Fruit fly (Drosophila melanogaster) whole organism, prepupa: Measurements from ENCODE around the gene Pdss2.

Experiments
- Blimp-1 ChIP-seq: fragments of 200-800 bp; sonication (Bioruptor generic); optimal IDR thresholded peaks from 3 replicates; lab custom pipeline; 2017; ENCODE audit warnings: missing biosample characterization, missing genetic modification characterization, mild to moderate bottlenecking, moderate library complexity, missing genetic modification reagents
- CG10631 ChIP-seq: fragments of 200-800 bp; sonication (Bioruptor generic); optimal IDR thresholded peaks from 2 replicates; lab custom pipeline; 2016; ENCODE audit warnings: missing biosample characterization, missing genetic modification characterization
- CG10669 ChIP-seq: fragments of 200-800 bp; sonication (Bioruptor generic); optimal IDR thresholded peaks from 3 replicates; lab custom pipeline; 2018; ENCODE audit warnings: missing biosample characterization, mild to moderate bottlenecking, missing genetic modification characterization, moderate library complexity
- CG11902 ChIP-seq: fragments of 200-800 bp; sonication (Bioruptor generic); optimal IDR thresholded peaks from 3 replicates; lab custom pipeline; 2016; ENCODE audit warnings: missing biosample characterization, missing genetic modification characterization
- CG1621 ChIP-seq: fragments of 200-800 bp; sonication (Bioruptor generic); optimal IDR thresholded peaks from 3 replicates; lab custom pipeline; 2018; ENCODE audit warnings: missing biosample characterization, mild to moderate bottlenecking, missing genetic modification characterization
- CG16779 ChIP-seq: fragments of 200-800 bp; sonication (Bioruptor generic); optimal IDR thresholded peaks from 3 replicates; lab custom pipeline; 2017; ENCODE audit warnings: missing biosample characterization, mild to moderate bottlenecking, missing genetic modification characterization
- CG3032 ChIP-seq: fragments of 200-800 bp; optimal IDR thresholded peaks from 2 replicates; lab custom pipeline; 2019; ENCODE audit warnings: missing biosample characterization, mild to moderate bottlenecking, missing genetic modification characterization, moderate library complexity
- CG31627 ChIP-seq: fragments of 200-800 bp; sonication (Bioruptor generic); optimal IDR thresholded peaks from 3 replicates; lab custom pipeline; 2016; ENCODE audit warnings: missing biosample characterization, missing genetic modification characterization
- CG32006 ChIP-seq: fragments of 200-800 bp; sonication (Bioruptor generic); optimal IDR thresholded peaks from 3 replicates; lab custom pipeline; 2017; ENCODE audit warnings: missing biosample characterization, mild to moderate bottlenecking, missing genetic modification characterization
- CG34406 ChIP-seq: fragments of 200-800 bp; sonication (Bioruptor generic); optimal IDR thresholded peaks from 3 replicates; lab custom pipeline; 2016; ENCODE audit warnings: missing biosample characterization, missing genetic modification characterization
- CG3919 ChIP-seq: fragments of 200-800 bp; sonication (Bioruptor generic); optimal IDR thresholded peaks from 3 replicates; lab custom pipeline; 2016; ENCODE audit warnings: missing biosample characterization, missing genetic modification characterization
- CG4318 ChIP-seq: fragments of 200-800 bp; sonication (Bioruptor generic); optimal IDR thresholded peaks from 3 replicates; lab custom pipeline; 2017; ENCODE audit warnings: missing biosample characterization, mild to moderate bottlenecking, missing genetic modification characterization
- CG6163 ChIP-seq: fragments of 200-800 bp; sonication (Bioruptor generic); IDR thresholded peaks from 3 replicates; pipeline ENCODE4 v1.3.6; 2022; ENCODE audit warnings: missing biosample characterization, missing genetic modification characterization
- CG6276 ChIP-seq: fragments of 200-800 bp; sonication (Bioruptor generic); optimal IDR thresholded peaks from 2 replicates; lab custom pipeline; 2017; ENCODE audit warnings: missing biosample characterization, mild to moderate bottlenecking, missing genetic modification characterization
- CG6792 ChIP-seq: fragments of 200-800 bp; sonication (Bioruptor generic); optimal IDR thresholded peaks from 3 replicates; lab custom pipeline; 2016; ENCODE audit warnings: missing biosample characterization, missing genetic modification characterization
- CG6808 ChIP-seq: fragments of 200-800 bp; sonication (Bioruptor generic); optimal IDR thresholded peaks from 3 replicates; lab custom pipeline; 2017; ENCODE audit warnings: missing biosample characterization, missing genetic modification characterization, mild to moderate bottlenecking, moderate library complexity, missing genetic modification reagents
- CG6854 ChIP-seq: fragments of 200-800 bp; sonication (Bioruptor generic); optimal IDR thresholded peaks from 2 replicates; lab custom pipeline; 2017; ENCODE audit warnings: missing biosample characterization, mild to moderate bottlenecking, missing genetic modification characterization
- CG8119 ChIP-seq: fragments of 200-800 bp; sonication (Bioruptor generic); IDR thresholded peaks from 3 replicates; pipeline ENCODE4 v1.3.6; 2022; ENCODE audit warnings: missing biosample characterization, missing genetic modification characterization
- CG8632 ChIP-seq: fragments of 200-800 bp; sonication (Bioruptor generic); optimal IDR thresholded peaks from 3 replicates; lab custom pipeline; 2016; ENCODE audit warnings: missing biosample characterization, missing genetic modification characterization
- CG9139 ChIP-seq: fragments of 200-800 bp; sonication (Bioruptor generic); optimal IDR thresholded peaks from 3 replicates; lab custom pipeline; 2017; ENCODE audit warnings: missing biosample characterization, mild to moderate bottlenecking, missing genetic modification characterization
- Eip75B ChIP-seq: fragments of 200-800 bp; sonication (Bioruptor generic); optimal IDR thresholded peaks from 3 replicates; lab custom pipeline; 2016; ENCODE audit warnings: missing biosample characterization, missing genetic modification characterization
- Eip78C ChIP-seq: fragments of 200-800 bp; sonication (Bioruptor generic); peaks from one replicate; lab custom pipeline; 2016; ENCODE audit warnings: missing biosample characterization, missing genetic modification characterization
- Eip93F ChIP-seq: fragments of 200-800 bp; sonication (Bioruptor generic); optimal IDR thresholded peaks from 2 replicates; lab custom pipeline; 2016; ENCODE audit warnings: missing biosample characterization, mild to moderate bottlenecking, missing genetic modification characterization
- Ets96B ChIP-seq: fragments of 200-800 bp; optimal IDR thresholded peaks from 2 replicates; lab custom pipeline; 2019; ENCODE audit warnings: missing biosample characterization, mild to moderate bottlenecking, missing genetic modification characterization, moderate library complexity
- Gug ChIP-seq: fragments of 200-800 bp; sonication (Bioruptor generic); IDR thresholded peaks from 2 replicates; pipeline ENCODE4 v1.3.6; 2022; ENCODE audit warnings: missing biosample characterization, missing genetic modification characterization
- Hr38 ChIP-seq: sonication (Bioruptor generic); optimal IDR thresholded peaks from 2 replicates; lab custom pipeline; 2016; ENCODE audit warnings: missing biosample characterization, missing genetic modification characterization
- Hr39 ChIP-seq: fragments of 200-800 bp; sonication (Bioruptor generic); optimal IDR thresholded peaks from 2 replicates; lab custom pipeline; 2016; ENCODE audit warnings: missing biosample characterization, missing genetic modification characterization
- Hr4 ChIP-seq: fragments of 200-800 bp; sonication (Bioruptor generic); optimal IDR thresholded peaks from 3 replicates; lab custom pipeline; 2016; ENCODE audit warnings: missing biosample characterization, missing genetic modification characterization
- Lpt ChIP-seq: fragments of 200-800 bp; sonication (Bioruptor generic); optimal IDR thresholded peaks from 3 replicates; lab custom pipeline; 2016; ENCODE audit warnings: missing biosample characterization, missing genetic modification characterization
- Met ChIP-seq: fragments of 200-800 bp; sonication (Bioruptor generic); optimal IDR thresholded peaks from 3 replicates; lab custom pipeline; 2016; ENCODE audit warnings: missing biosample characterization, missing genetic modification characterization
- Sox102F ChIP-seq: fragments of 200-800 bp; sonication (Bioruptor generic); optimal IDR thresholded peaks from 2 replicates; lab custom pipeline; 2016; ENCODE audit warnings: missing biosample characterization, mild to moderate bottlenecking, missing genetic modification characterization
- Sox14 ChIP-seq: fragments of 200-800 bp; sonication (Bioruptor generic); optimal IDR thresholded peaks from 3 replicates; lab custom pipeline; 2016; ENCODE audit warnings: missing biosample characterization, missing genetic modification characterization
- achi ChIP-seq: fragments of 200-800 bp; sonication (Bioruptor generic); optimal IDR thresholded peaks from 3 replicates; lab custom pipeline; 2016; ENCODE audit warnings: missing biosample characterization, missing genetic modification characterization
- acj6 ChIP-seq: fragments of 200-800 bp; sonication (Bioruptor generic); optimal IDR thresholded peaks from 3 replicates; lab custom pipeline; 2016; ENCODE audit warnings: missing biosample characterization, missing genetic modification characterization
- dac ChIP-seq: fragments of 200-800 bp; sonication (Bioruptor generic); optimal IDR thresholded peaks from 2 replicates; lab custom pipeline; 2017; ENCODE audit warnings: missing biosample characterization, mild to moderate bottlenecking, missing genetic modification characterization
- fd59A ChIP-seq: fragments of 200-800 bp; sonication (Bioruptor generic); optimal IDR thresholded peaks from 2 replicates; lab custom pipeline; 2017; ENCODE audit warnings: missing biosample characterization, mild to moderate bottlenecking, missing genetic modification characterization, missing genetic modification reagents
- fkh ChIP-seq: fragments of 200-800 bp; sonication (Bioruptor generic); optimal IDR thresholded peaks from 3 replicates; lab custom pipeline; 2017; ENCODE audit warnings: missing biosample characterization, mild to moderate bottlenecking, missing genetic modification characterization, moderate library complexity
- lz ChIP-seq: fragments of 200-800 bp; sonication (Bioruptor generic); optimal IDR thresholded peaks from 3 replicates; lab custom pipeline; 2016; ENCODE audit warnings: missing biosample characterization, missing genetic modification characterization
- net ChIP-seq: fragments of 200-800 bp; sonication (Bioruptor generic); optimal IDR thresholded peaks from 3 replicates; lab custom pipeline; 2016; ENCODE audit warnings: missing biosample characterization, missing genetic modification characterization
- pdm3 ChIP-seq: fragments of 200-800 bp; sonication (Bioruptor generic); optimal IDR thresholded peaks from 3 replicates; lab custom pipeline; 2016; ENCODE audit warnings: missing biosample characterization, missing genetic modification characterization
- salr ChIP-seq, 2 experiments: fragments of 200-800 bp; sonication (Bioruptor generic); optimal IDR thresholded peaks; 3 replicates each; lab custom pipeline; 2016 to 2018; ENCODE audit warnings: missing biosample characterization in 2 of 2, missing genetic modification characterization in 2 of 2, mild to moderate bottlenecking in 1 of 2
- spab ChIP-seq: fragments of 200-800 bp; sonication (Bioruptor generic); optimal IDR thresholded peaks from 2 replicates; lab custom pipeline; 2017; ENCODE audit warnings: missing biosample characterization, mild to moderate bottlenecking, missing genetic modification characterization, missing genetic modification reagents
- svp ChIP-seq: fragments of 200-800 bp; sonication (Bioruptor generic); peaks from one replicate; lab custom pipeline; 2016; ENCODE audit warnings: missing biosample characterization, missing genetic modification characterization
- topi ChIP-seq: fragments of 200-800 bp; sonication (Bioruptor generic); optimal IDR thresholded peaks from 3 replicates; lab custom pipeline; 2016; ENCODE audit warnings: missing biosample characterization, missing genetic modification characterization
- vri ChIP-seq: fragments of 200-800 bp; sonication (Bioruptor generic); optimal IDR thresholded peaks from 3 replicates; lab custom pipeline; 2016; ENCODE audit warnings: missing biosample characterization, mild to moderate bottlenecking, missing genetic modification characterization

The Pdss2 gene

DNA sequence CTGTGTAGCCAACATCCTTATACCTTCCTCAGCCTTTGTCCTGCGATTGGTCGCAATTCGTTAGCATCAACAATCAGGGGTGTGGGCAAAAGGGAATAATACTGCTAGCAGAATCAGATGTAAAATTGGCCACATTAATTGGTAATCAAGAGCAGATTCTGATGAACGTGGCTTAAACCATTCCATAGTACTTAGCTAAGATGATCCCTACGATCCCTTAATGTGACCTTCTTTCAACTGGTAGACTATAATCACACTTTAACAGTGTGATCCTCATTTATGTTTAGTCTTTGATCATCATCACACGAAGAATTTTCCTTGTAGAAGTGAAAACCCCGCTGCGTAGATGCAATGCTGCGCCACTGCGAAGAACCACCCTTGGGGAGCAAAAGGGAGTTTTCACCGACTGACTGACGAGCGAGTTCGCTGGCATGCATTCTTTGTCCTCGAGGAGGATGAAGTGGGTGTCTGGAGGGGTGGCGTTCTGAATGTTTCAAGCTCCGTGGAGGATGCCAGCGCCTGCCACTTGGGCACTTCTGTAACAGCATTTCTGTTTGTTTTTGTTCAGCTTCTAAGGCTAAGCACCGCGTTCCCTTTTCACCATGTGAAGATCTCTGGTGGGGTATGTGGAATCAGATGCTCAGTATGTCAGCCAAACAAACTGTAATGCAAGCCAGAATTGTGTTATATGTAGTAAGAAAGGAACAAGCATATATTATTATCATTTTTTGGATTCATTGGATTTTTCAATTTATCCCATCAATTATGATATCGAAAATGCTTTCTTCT is 16.4 kb downstream of the Pdss2 start (continued):
- TF ChIP-seq topi (GFP tag; lab: Kevin White, UChicago) (peak; percentile 8), CG4318 (GFP tag; lab: Kevin White, UChicago) (peak; percentile 50), CG3919 (GFP tag; lab: Kevin White, UChicago) (peak; percentile 37), Hr38 (GFP tag; lab: Kevin White, UChicago) (no peak), CG8119 (0 out of 3 replicates have a peak, but pooled peaks have one; percentile 31), Ets96B (tag; lab: Kevin White, UChicago) (peak; percentile 52), CG9139 (GFP tag; lab: Kevin White, UChicago) (peak; percentile 36), spab (GFP tag; lab: Kevin White, UChicago) (peak; percentile 48), dac (GFP tag; lab: Kevin White, UChicago) (peak; percentile 8)
- TF ChIP-seq, all 60 proteins: peak for 38

DNA sequence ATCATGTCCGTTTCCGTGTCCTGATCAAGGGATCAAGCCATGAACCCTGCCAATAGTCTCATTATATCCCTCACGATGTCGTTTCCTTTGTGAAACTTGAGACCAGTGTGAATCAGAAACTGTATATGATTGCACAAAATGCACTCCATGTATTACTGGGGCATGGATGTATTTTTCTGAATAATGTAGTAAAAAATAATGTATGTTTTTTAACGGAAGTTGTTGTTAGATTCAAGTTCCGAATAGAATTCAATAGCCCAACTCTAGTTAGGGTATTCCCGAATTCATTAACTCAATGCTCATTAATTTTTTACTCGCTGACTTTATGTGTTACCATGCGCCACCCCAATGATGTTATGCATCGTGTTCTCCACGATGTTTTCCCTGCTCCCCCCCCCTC is 17.0 kb downstream of the Pdss2 start:
- no peak for TF ChIP-seq CG34406
- TF ChIP-seq CG9139 (GFP tag; lab: Kevin White, UChicago) = no peak
- TF ChIP-seq Sox102F = no peak
- TF ChIP-seq Sox14 (GFP tag; lab: Kevin White, UChicago) = no peak
- no peak for TF ChIP-seq CG3032 (tag; lab: Kevin White, UChicago)
- no peak for TF ChIP-seq CG31627 (GFP tag; lab: Kevin White, UChicago)
- TF ChIP-seq CG11902 = no peak
- TF ChIP-seq CG6854 = no peak
- no peak for TF ChIP-seq Eip93F (GFP tag; lab: Kevin White, UChicago)
- TF ChIP-seq CG6163 (GFP tag; lab: Robert Waterston, UW) = peak; percentile 12; the same call in 1 of the 3 replicates
- no peak for TF ChIP-seq CG6792 (GFP tag; lab: Kevin White, UChicago)
- no peak for TF ChIP-seq CG8632 (GFP tag; lab: Kevin White, UChicago)
- peak; percentile 7 for TF ChIP-seq CG10631 (GFP tag; lab: Kevin White, UChicago)
- TF ChIP-seq CG32006 (GFP tag; lab: Kevin White, UChicago) = peak; percentile 41
- no peak for TF ChIP-seq CG16779 (tag; lab: Kevin White, UChicago)
- peak; percentile 32 for TF ChIP-seq acj6
- no peak for TF ChIP-seq CG6808
- no peak for TF ChIP-seq Gug
- no peak for TF ChIP-seq Hr4
- TF ChIP-seq pdm3 (GFP tag; lab: Kevin White, UChicago) = peak; percentile 8
- TF ChIP-seq topi (GFP tag; lab: Kevin White, UChicago) = no peak
- TF ChIP-seq Lpt = no peak
- TF ChIP-seq vri = no peak
- TF ChIP-seq lz (GFP tag; lab: Kevin White, UChicago) = no peak
- no peak for TF ChIP-seq CG4318 (GFP tag; lab: Kevin White, UChicago)
- TF ChIP-seq Eip78C = peak; percentile 1
- TF ChIP-seq Hr38 (GFP tag; lab: Kevin White, UChicago) = no peak
- TF ChIP-seq, all 60 proteins: peak for 6

DNA sequence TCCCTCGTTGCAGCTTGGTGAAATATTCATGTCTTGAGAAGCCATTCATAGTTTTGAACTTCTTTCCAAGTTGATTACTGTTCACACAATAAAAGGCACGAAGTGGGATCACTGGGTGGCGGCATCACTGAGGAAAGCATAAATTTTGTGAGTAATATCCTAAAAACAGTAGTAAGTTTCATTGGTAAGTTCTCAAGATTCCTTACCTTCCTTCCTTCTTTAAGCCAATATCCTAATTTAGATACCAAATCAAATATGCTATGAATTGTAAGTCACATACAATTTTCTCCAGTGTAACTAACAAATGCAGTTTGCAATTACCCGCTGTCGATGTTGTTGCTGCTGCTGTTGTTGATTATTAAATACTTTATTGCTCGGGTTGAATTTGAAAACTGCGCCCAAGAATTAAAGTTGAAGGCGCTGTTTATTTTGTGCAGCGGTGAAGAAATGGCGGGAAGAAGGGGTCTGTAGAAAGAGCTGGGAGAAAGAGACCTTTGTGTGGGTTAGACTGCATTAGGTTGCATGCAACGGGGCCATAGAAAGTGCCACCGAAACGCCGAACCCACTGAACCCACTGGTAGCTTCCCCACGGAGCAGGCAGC is 18.5 kb downstream of the Pdss2 start:
- TF ChIP-seq acj6 = peak; percentile 41
- no peak for TF ChIP-seq fd59A (GFP tag; lab: Kevin White, UChicago)
- peak; percentile 26 for TF ChIP-seq CG10669 (GFP tag; lab: Kevin White, UChicago)
- peak; percentile 47 for TF ChIP-seq CG6276 (GFP tag; lab: Kevin White, UChicago)
- TF ChIP-seq net = peak; percentile 26
- peak; percentile 20 for TF ChIP-seq CG6808
- peak; percentile 6 for TF ChIP-seq Eip75B
- TF ChIP-seq spab (GFP tag; lab: Kevin White, UChicago) = no peak
- TF ChIP-seq CG1621 (tag; lab: Kevin White, UChicago) = no peak
- peak; percentile 54 for TF ChIP-seq svp
- peak; percentile 14 for TF ChIP-seq Met (GFP tag; lab: Kevin White, UChicago)
- no peak for TF ChIP-seq Blimp-1 (GFP tag; lab: Kevin White, UChicago)
- no peak for TF ChIP-seq Hr38 (GFP tag; lab: Kevin White, UChicago)
- no peak for TF ChIP-seq CG31627 (GFP tag; lab: Kevin White, UChicago)
- TF ChIP-seq CG4318 (GFP tag; lab: Kevin White, UChicago) = peak; percentile 41
- TF ChIP-seq Gug = peak; percentile 58
- peak; percentile 72 for TF ChIP-seq CG8119
- no peak for TF ChIP-seq fkh (GFP tag; lab: Kevin White, UChicago)
- TF ChIP-seq achi = peak; percentile 36
- TF ChIP-seq CG32006 (GFP tag; lab: Kevin White, UChicago) = peak; percentile 74
- no peak for TF ChIP-seq Hr39 (GFP tag; lab: Kevin White, UChicago)
- TF ChIP-seq Lpt = peak; percentile 9
- TF ChIP-seq CG34406 = no peak
- no peak for TF ChIP-seq CG6792 (GFP tag; lab: Kevin White, UChicago)
- TF ChIP-seq CG6163 (GFP tag; lab: Robert Waterston, UW) = peak; percentile 73
- TF ChIP-seq salr (GFP tag; optimal IDR thresholded peaks at IDR 0.05; lab: Kevin White, UChicago) = no peak
